Worm (Caenorhabditis elegans): ENCODE data around the gene npr-10.

Gene npr-10

ce11 chrX:13048258-13048657, 15.7 kb upstream of the npr-10 start, which contains the start of gene C53C7.3:
Gene C53C7.3 (plus strand): TSS chrX:13048558.
- TF ChIP-seq pax-1 (tag; optimal IDR thresholded peaks at IDR 0.05) (no peak), nfya-1 (tag; optimal IDR thresholded peaks at IDR 0.05) (no peak), hlh-8 (tag; optimal IDR thresholded peaks at IDR 0.05) (no peak), hlh-15 (tag; optimal IDR thresholded peaks at IDR 0.05) (no peak), unc-3 (GFP tag; conservative IDR thresholded peaks at IDR 0.05) (no peak), unc-3 (tag; optimal IDR thresholded peaks at IDR 0.05) (no peak), ceh-14 (tag; optimal IDR thresholded peaks at IDR 0.05) (no peak), zip-5 (tag; optimal IDR thresholded peaks at IDR 0.05) (no peak), T23F11.4 (GFP tag; optimal IDR thresholded peaks at IDR 0.05) (no peak), ceh-30 (tag; optimal IDR thresholded peaks at IDR 0.05) (no peak), C08G9.2 (tag; optimal IDR thresholded peaks at IDR 0.05) (no peak), ceh-9 (tag; optimal IDR thresholded peaks at IDR 0.05) (no peak), hlh-30 (tag; optimal IDR thresholded peaks at IDR 0.05; ENCODE audit: insufficient read depth) (no peak), npax-4 (tag; optimal IDR thresholded peaks at IDR 0.05) (no peak), K09A11.1 (tag; optimal IDR thresholded peaks at IDR 0.05; ENCODE audit: insufficient read depth) (no peak), che-1 (tag; optimal IDR thresholded peaks at IDR 0.05) (no peak), tbx-2 (tag; optimal IDR thresholded peaks at IDR 0.05) (no peak), fkh-10 (GFP tag; optimal IDR thresholded peaks at IDR 0.05) (no peak)

ce11 chrX:13046324-13046723, 13.8 kb upstream of the npr-10 start:
- TF ChIP-seq ceh-14 (tag; optimal IDR thresholded peaks at IDR 0.05): peak; percentile 96
- TF ChIP-seq ceh-31 (tag; optimal IDR thresholded peaks at IDR 0.05): peak; percentile 90
- peak; percentile 85 for TF ChIP-seq hlh-13 (GFP tag; optimal IDR thresholded peaks at IDR 0.05)
- peak; percentile 93 for TF ChIP-seq syd-9 (tag; optimal IDR thresholded peaks at IDR 0.05)
- peak; percentile 84 for TF ChIP-seq sox-2 (GFP tag; IDR thresholded peaks at IDR 0.05)
- TF ChIP-seq mec-3 (tag; optimal IDR thresholded peaks at IDR 0.05; ENCODE audit: borderline replicate concordance): peak; percentile 30
- TF ChIP-seq ztf-16 (tag; optimal IDR thresholded peaks at IDR 0.05): peak; percentile 83
- peak; percentile 89 for TF ChIP-seq T23F11.4 (GFP tag; optimal IDR thresholded peaks at IDR 0.05)
- peak; percentile 60 for TF ChIP-seq K02D7.2 (tag; optimal IDR thresholded peaks at IDR 0.05)
- TF ChIP-seq ceh-30 (tag; optimal IDR thresholded peaks at IDR 0.05): peak; percentile 35
- TF ChIP-seq unc-86 (tag; optimal IDR thresholded peaks at IDR 0.05): peak; percentile 79
- TF ChIP-seq sdc-2 (tag; optimal IDR thresholded peaks at IDR 0.05): peak; percentile 92
- TF ChIP-seq fax-1 (tag; optimal IDR thresholded peaks at IDR 0.05): peak; percentile 77
- TF ChIP-seq ahr-1 (tag; optimal IDR thresholded peaks at IDR 0.05): peak; percentile 75
- TF ChIP-seq che-1 (tag; optimal IDR thresholded peaks at IDR 0.05): peak; percentile 84
- peak; percentile 94 for TF ChIP-seq ceh-34 (tag; optimal IDR thresholded peaks at IDR 0.05)
- TF ChIP-seq ceh-45 (GFP tag; IDR thresholded peaks at IDR 0.05): peak; percentile 97
- TF ChIP-seq ttx-3 (tag; optimal IDR thresholded peaks at IDR 0.05): peak; percentile 88
- peak; percentile 84 for TF ChIP-seq pat-9 (tag; optimal IDR thresholded peaks at IDR 0.05)
- TF ChIP-seq unc-55 (GFP tag; optimal IDR thresholded peaks at IDR 0.05): peak; percentile 13
- peak; percentile 88 for TF ChIP-seq ceh-6 (GFP tag; optimal IDR thresholded peaks at IDR 0.05)
- peak; percentile 87 for TF ChIP-seq elt-2 (tag; optimal IDR thresholded peaks at IDR 0.05)
- peak; percentile 91 for TF ChIP-seq ceh-2 (tag; optimal IDR thresholded peaks at IDR 0.05)
- TF ChIP-seq C38D4.7 (GFP tag; optimal IDR thresholded peaks at IDR 0.05): peak; percentile 89
- TF ChIP-seq dmd-4 (tag; optimal IDR thresholded peaks at IDR 0.05; ENCODE audit: borderline replicate concordance): peak; percentile 93
- TF ChIP-seq dve-1 (tag; optimal IDR thresholded peaks at IDR 0.05): peak; percentile 96
- peak; percentile 79 for TF ChIP-seq ceh-48 (tag; optimal IDR thresholded peaks at IDR 0.05)
- TF ChIP-seq unc-3 (GFP tag; conservative IDR thresholded peaks at IDR 0.05): peak; percentile 91
- peak; percentile 70 for TF ChIP-seq unc-3 (tag; optimal IDR thresholded peaks at IDR 0.05)
- TF ChIP-seq unc-42 (tag; optimal IDR thresholded peaks at IDR 0.05): peak; percentile 72
- peak; percentile 88 for TF ChIP-seq Y22D7AL.16 (tag; optimal IDR thresholded peaks at IDR 0.05)
- TF ChIP-seq eyg-1 (tag; optimal IDR thresholded peaks at IDR 0.05): peak; percentile 81
- TF ChIP-seq pax-1 (tag; optimal IDR thresholded peaks at IDR 0.05): peak; percentile 46
- peak; percentile 86 for TF ChIP-seq fkh-6 (tag; optimal IDR thresholded peaks at IDR 0.05)
- peak; percentile 36 for TF ChIP-seq hlh-30 (tag; optimal IDR thresholded peaks at IDR 0.05; ENCODE audit: insufficient read depth)
- TF ChIP-seq ref-2 (tag; optimal IDR thresholded peaks at IDR 0.05): peak; percentile 92
- TF ChIP-seq elt-4 (tag; optimal IDR thresholded peaks at IDR 0.05): peak; percentile 42
- TF ChIP-seq zip-5 (tag; optimal IDR thresholded peaks at IDR 0.05): peak; percentile 62
- TF ChIP-seq rnt-1 (tag; optimal IDR thresholded peaks at IDR 0.05): peak; percentile 88
- peak; percentile 70 for TF ChIP-seq lim-6 (tag; optimal IDR thresholded peaks at IDR 0.05)
- TF ChIP-seq madf-2 (tag; optimal IDR thresholded peaks at IDR 0.05): peak; percentile 93

Measured in whole organism, late embryonic.